Fruit fly (Drosophila melanogaster) whole organism, wandering third instar larva: ENCODE results near the gene CG31751.

ENCODE experiments used
- h ChIP-seq: fragments of 200-800 bp; sonication (Bioruptor generic); optimal IDR thresholded peaks from 3 replicates; lab custom pipeline; 2016; ENCODE audit warnings: missing biosample characterization, mild to moderate bottlenecking, missing genetic modification characterization
- jim ChIP-seq: fragments of 175-275, 200-325 bp; sonication (Bioruptor generic); optimal IDR thresholded peaks from 2 replicates; lab custom pipeline; 2016; ENCODE audit warnings: missing biosample characterization, mild to moderate bottlenecking, missing genetic modification characterization
- psq ChIP-seq: fragments of 200-800 bp; sonication (Bioruptor generic); optimal IDR thresholded peaks from 3 replicates; lab custom pipeline; 2017; ENCODE audit warnings: missing biosample characterization, mild to moderate bottlenecking, missing genetic modification characterization, moderate library complexity

DNA sequence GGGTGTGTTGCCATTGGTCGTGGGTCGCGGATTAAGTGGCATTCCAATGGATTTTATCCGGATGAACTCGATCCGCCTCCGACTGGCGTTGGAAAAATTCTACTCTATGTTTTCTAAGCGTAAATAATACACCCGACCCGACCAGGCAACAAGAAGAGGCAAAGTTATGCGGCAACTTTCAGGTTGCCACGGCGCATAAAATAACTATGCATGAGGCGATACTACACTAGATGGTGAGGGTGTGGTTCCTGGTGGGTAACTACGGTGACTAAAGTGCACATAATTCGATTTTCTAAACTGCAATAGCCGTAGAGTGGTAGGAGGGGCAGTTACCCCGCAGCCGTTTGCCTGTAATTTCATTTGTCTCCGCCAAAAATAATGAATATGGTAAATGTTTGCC, 5.9 kb upstream of the CG31751 start, which contains the start of gene CG43338:
- no peak for TF ChIP-seq h
- TF ChIP-seq jim, result no peak
- no peak for TF ChIP-seq psq
